Fruit fly (Drosophila melanogaster): ENCODE data around the gene COX7AL2.

Gene COX7AL2

DNA sequence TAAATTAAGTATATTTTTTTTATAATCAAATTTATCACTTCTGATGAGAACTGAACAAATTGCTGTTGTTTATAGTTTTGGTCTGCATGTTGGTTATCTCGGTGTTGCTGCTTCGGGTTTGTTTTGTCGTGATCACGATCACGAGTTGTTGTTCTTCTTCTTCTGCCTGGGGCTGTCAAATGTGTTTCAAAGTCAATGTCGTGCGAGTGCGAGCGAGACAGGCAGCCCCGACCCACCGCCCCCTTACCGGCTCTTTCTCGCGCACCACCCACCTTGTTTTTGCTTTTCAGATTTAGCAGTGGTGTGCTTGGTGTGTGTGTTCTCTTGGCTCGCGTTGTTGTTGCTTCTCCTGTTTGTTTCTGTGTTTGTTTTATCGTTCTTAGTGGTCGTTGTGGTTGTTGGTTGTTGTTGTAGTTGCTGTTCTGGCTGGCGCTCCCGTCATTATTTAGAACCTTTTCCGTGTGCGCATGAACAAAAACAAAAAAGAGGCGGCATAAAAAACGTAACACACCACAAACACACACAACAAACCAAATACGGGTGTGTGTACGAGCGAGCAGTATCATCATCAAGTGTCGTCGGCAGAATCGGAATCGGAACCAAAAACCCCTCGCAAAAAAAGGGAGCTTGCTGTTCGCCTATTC lies at the start of gene COX7AL2:
Gene COX7AL2, minus strand, starts transcription at position 438 of the 644 bp plus-strand sequence.
- no peak for TF ChIP-seq noc (tag; optimal IDR thresholded peaks at IDR 0.05)

DNA sequence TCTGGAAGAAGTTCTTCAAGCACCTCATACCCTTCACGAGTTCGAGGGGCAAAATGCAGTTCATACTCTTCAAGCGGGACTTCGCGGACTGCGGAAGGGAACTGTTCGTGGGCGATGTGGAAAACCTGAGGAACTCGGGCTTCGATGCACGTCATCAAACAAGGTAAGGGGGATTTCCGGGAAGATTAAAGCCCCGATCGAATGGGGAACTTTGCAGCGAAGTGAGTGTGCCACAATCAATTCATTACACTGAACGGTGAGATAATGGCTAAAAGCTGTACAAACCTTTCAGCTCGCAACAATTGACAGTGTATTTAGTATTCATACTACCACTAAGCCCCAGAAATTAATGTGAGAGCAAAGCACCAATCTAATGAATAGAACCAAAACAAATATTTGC lies 45.1 kb upstream of the COX7AL2 start:
- no peak for TF ChIP-seq noc (tag; optimal IDR thresholded peaks at IDR 0.05)

DNA sequence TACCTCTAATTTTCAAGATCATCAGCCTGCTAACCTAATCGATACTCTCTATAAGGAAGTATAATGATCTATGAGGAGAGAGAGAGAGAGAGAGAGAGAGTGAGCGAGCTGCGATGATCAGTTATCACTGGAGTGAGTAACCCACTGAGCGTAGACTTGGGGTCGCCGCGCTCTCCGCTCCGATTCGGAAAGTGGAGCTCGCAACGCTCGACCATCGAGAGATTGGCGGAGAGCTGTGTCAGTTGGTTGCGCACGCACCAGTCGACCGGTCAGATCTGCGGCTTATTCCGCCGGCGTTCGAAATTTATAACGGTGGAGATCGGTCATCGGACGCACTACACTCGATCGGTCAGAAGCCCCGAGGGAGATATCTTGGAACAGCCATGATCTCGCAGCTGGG lies 44.4 kb upstream of the COX7AL2 start, which contains the start of gene CG4267:
Gene CG4267, plus strand, starts transcription at position 240 of the 400 bp plus-strand sequence.
- no peak for TF ChIP-seq noc (tag; optimal IDR thresholded peaks at IDR 0.05)

DNA sequence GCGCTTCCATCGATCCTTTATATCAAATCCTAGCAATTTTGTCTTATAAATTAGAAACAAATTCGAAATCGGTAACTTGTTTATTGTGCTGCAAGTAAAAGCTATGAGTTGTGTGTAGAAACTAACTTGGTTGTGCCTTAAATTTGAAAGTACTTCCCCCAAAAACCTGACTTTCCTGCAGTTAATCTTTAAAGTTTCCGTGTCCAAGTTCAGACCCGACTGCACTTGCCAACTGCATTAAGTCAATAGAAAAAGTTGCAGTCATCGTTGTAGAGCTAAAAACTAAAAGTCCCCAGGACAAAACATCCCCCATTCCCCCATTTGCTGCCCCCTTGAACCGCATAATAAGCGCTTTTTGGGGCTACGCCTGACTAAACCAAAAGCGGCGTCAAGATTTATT lies 42.8 kb upstream of the COX7AL2 start, which contains the start of gene Tengl1:
Gene Tengl1, minus strand, starts transcription at position 101 of the 400 bp plus-strand sequence.
- no peak for TF ChIP-seq noc (tag; optimal IDR thresholded peaks at IDR 0.05)

DNA sequence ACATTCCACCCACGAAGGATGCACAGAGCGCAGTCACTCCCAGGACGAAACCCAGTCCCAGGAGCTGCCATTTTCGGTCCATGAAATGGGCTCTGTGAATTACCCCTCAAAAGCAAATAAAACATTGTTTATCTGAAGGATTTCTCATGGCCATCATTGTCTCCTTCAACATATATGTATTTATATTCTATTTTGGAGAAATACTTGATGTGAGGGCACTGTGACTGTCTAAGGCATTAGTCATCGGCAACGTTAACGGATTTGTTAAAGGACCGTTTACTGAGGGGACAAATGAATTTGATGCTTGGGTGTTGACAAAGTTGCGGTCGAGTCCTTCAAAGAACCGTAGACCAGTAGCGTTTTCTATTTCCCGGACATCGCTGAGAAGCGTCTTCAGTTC lies 41.6 kb upstream of the COX7AL2 start, which contains the start of gene Tengl2:
Gene Tengl2, minus strand, starts transcription at position 101 of the 400 bp plus-strand sequence.
- no peak for TF ChIP-seq noc (tag; optimal IDR thresholded peaks at IDR 0.05)

DNA sequence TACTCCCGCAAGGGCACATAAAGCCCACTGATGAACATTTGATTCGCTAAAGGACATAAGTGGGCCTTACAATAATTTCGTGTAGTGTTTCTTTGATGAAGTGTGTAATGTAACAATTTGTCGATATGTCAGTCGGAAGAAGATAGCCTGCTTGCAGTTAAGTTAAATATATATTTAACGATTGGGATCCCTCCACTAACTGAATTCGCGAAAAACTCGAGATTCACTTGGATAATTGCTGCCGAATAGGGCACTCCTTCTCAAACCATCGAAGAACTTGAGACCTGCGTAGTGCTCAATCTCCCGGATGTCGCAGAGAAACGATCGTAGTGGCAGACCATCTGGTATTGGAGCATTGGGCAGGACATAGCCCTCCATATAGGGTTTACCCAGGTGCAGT lies 40.4 kb upstream of the COX7AL2 start, which contains the start of gene Tengl3:
Gene Tengl3, minus strand, starts transcription at position 101 of the 400 bp plus-strand sequence.
- TF ChIP-seq noc (tag; optimal IDR thresholded peaks at IDR 0.05): no peak

DNA sequence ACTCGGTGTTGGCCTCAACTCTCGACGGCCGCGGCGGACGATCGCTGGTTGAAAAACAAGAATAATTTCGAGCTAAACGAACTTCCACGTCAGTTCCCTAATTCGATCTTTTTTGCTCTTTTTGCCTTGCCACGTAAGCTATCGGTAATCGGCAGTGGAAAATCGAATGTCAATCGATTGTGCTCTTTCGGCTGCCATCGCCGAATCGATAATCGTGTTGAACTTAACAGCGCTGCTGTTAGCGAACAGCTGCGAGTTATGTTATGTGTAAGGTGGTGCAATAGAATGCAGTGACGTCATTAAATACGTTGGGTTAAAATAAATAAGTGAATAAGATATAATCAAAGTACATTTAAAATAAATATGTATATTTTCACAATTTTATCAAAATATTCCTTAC lies 39.0 kb upstream of the COX7AL2 start, which contains the start of gene Sec24CD:
Gene Sec24CD, minus strand, starts transcription at position 123 of the 400 bp plus-strand sequence.
- no peak for TF ChIP-seq noc (tag; optimal IDR thresholded peaks at IDR 0.05)

DNA sequence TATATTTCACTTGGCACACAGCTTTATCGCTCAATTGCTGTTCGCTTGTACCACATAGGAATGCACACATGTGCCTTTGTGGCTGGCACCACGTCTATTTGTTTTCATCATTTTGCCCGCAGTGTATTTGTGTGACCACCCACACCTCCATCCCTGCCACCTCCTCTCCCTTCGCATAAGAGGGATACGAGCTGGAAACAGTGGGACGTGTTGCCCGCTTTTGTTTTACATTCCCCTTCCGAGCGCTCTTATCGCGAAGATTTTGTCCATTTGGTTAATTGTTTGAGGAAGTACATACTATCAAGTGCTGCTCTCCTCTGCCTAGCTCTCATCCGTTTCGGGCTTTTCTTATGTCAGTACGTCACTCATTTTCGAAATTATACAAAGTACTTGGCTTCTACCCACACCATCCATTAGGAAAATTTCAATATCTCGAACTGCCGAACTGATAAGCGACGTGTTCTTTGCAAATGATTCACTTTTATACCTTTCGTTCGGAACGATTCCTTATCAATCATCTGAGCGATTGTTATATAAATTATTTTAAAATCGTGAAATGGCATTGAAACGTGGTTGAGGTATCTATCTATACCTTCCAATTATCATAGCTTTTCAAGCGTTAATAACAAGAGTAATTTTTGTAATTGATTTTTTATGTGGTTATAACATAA lies 30.6 kb upstream of the COX7AL2 start:
- peak; percentile 7 for TF ChIP-seq noc (tag; optimal IDR thresholded peaks at IDR 0.05)

DNA sequence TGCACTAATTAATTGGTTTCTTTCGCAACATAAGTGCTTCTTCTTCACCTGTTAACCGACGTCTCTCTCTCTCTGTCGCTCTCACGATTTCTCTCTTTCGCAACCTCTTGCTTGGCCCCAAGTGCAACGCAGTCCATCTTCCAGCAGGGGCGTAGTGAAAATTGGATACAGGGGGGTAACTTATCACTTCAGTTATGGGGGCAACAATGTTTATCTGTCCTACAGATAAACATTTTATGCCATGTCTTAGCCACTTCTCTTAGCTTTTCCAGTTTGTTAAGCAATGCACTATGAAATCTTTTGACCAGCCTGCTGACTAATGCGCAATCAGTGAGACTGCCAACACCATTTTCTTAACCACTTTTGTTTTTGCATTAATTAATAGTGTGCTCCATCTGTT lies 29.6 kb upstream of the COX7AL2 start:
- TF ChIP-seq noc (tag; optimal IDR thresholded peaks at IDR 0.05): peak; percentile 12

DNA sequence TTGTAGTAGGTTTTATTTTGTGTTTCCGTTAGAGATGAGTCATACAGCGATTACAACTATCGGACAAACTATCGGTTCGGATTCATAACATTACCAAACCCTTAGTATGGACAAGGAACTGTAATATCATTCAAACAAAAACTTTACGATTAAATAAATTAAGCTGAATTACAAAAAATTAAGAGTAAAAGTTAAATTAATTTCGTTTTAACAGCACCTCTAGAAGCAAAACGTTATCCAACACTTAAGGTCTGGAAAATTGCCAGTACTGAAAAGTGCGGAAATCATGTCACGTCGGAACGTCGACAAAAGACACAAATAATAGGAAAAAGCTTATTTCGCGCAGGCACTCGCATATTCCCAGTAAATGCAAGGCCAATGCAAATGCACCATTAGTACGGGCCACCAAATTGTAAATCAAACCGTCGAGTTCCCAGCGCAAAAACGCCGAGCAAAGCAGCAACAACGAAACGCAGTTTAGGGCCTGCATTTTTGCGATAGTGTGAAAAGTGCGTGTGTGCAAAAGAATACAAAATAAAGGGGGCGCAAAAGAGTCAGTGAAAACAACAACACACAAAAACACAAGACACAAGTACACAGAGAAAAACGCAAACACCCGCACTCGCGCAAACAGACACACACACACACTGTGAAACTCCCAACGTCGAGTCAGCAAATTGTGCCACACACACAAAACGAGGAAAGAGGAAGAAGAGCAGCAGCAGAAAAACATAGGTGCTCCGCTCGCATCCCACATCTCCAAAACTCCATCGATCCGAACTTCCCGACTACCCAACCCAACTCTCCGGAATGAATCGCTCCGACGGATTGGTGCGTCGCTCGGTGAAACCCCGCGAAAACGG lies 28.8 kb upstream of the COX7AL2 start, which contains the start of the genes CG15387 and sau:
Gene CG15387, minus strand, starts transcription at position 36 of the 863 bp plus-strand sequence.
Gene sau, plus strand, starts transcription at position 84 of the 863 bp plus-strand sequence.
- TF ChIP-seq noc (tag; optimal IDR thresholded peaks at IDR 0.05): peak; percentile 88

DNA sequence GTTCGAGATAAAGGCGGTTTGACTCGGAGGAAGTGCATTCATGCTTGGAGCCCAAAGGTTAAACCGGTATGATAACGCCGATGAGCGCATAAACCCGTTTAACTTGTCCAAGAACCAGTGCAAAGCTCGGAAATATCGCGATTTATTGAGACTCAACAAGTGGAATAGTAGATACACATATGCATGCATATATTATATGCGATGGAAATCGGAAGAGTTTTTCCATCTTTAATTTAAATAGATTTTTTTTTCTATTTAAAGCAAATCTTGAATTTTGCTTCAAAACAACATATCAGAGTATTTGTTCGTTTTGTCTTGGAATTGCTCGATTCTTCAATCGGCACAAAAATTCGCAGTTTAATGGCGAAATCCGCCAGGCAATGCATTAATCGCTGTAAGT lies 24.7 kb upstream of the COX7AL2 start:
- no peak for TF ChIP-seq noc (tag; optimal IDR thresholded peaks at IDR 0.05)

DNA sequence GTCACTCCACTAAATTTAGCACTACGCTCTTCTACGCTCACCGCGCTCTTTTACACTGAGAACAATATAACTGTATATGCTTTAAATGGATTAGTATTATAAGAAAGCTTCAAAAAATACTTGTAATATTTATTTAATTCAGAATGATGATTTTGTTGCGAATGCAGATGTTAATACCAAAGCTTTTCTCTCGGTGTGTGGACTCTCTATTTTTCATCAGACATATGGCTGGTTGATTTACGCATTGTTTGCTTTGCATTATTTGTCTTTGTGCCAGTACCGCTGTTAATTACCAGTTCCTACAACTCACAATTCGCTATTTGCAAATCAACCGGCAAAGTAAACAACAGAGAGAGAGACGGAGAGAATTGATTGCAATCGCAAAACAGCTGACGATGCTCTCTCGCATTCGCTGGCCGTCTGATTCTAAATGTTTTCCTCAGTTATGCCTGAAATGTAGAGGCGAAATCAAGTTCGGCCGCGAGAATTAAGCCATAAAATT lies 24.0 kb upstream of the COX7AL2 start:
- peak; percentile 100 for TF ChIP-seq noc (tag; optimal IDR thresholded peaks at IDR 0.05)

DNA sequence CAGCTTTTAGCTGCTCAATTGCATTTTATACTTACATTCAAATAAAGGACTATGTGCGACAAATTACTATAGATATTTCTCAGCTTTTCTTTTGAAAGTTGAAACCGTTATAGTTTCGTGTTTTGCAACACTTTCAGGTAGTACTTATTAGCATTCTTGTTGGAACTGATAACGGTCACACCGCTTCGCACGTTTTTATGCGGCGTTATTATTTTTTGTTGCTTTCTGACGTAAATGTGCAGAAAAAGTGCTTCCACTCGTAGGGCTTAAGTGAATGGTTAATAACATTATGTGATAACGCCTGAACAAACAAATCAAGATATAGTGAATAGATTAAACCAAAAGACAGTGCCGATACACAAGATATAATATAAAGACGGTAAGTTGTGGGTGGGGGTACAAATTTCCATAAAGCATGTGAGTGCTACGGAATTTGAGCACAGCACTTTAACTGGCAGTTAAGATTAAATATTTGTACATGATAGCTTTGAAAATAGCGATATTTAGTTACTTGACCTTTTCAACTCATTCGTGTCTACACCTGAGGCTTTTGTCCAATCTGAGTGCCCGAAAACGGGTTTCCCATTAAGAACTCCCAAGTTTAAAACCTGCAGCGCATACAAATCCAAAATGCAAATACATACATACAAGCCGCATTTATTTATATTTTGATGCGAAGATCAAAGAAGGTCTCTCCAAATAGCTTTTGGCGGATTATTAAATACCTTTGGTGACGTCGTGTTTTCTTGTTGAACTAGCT lies 23.0 kb upstream of the COX7AL2 start, which contains the start of gene papi:
Gene papi, plus strand, starts transcription at position 176 of the 760 bp plus-strand sequence.
- TF ChIP-seq noc (tag; optimal IDR thresholded peaks at IDR 0.05): peak; percentile 41

DNA sequence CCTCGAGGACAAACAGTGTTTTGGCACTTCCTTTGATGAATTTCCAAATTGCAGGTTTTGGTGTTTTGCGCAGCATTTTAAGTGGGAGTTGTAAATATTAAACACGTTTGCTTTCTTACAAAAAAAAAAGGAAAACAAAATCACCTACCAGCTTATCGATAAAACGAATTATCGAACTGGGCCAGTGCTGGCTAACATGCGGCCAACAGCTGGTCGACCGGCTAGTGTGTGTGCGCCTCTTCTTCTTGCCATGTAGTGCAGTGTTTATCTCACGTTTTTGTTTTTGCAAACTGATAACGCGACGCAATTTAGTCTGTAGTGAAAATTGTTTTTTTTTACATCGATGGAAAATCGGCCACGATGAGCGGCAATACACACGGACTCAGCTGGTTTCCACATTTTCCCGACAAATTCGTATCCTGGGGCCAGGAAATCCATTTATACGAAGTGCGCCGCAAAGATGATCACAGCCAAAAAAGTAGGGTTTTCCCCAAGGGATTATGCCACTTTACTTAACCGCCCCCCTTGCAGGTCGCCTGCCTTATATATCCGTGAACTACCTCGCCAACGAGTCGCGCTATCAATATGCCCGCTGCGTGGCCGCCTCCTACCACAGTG lies 19.5 kb upstream of the COX7AL2 start, which contains the start of the genes CG15386, CG42371 and mio:
Gene CG15386, minus strand, starts transcription at position 180 of the 618 bp plus-strand sequence.
Gene CG42371, minus strand, starts transcription at position 180 of the 618 bp plus-strand sequence.
Gene mio, plus strand, starts transcription at position 224 of the 618 bp plus-strand sequence.
- peak; percentile 19 for TF ChIP-seq noc (tag; optimal IDR thresholded peaks at IDR 0.05)

Measured in whole organism, larva.